Worm (Caenorhabditis elegans) whole organism, early embryonic: Measurements from ENCODE around the gene ttr-31.

ENCODE experiments used
- ama-1 ChIP-seq: fragments of 150-350 bp; optimal IDR thresholded peaks from 2 replicates; lab custom pipeline; 2014
- flt-1 ChIP-seq: fragments of 200-800 bp; sonication (Bioruptor generic); IDR thresholded peaks from 2 replicates; pipeline ENCODE4 v1.3.6; 2022; ENCODE audit warnings: missing genetic modification characterization, missing compliant biosample characterization

DNA sequence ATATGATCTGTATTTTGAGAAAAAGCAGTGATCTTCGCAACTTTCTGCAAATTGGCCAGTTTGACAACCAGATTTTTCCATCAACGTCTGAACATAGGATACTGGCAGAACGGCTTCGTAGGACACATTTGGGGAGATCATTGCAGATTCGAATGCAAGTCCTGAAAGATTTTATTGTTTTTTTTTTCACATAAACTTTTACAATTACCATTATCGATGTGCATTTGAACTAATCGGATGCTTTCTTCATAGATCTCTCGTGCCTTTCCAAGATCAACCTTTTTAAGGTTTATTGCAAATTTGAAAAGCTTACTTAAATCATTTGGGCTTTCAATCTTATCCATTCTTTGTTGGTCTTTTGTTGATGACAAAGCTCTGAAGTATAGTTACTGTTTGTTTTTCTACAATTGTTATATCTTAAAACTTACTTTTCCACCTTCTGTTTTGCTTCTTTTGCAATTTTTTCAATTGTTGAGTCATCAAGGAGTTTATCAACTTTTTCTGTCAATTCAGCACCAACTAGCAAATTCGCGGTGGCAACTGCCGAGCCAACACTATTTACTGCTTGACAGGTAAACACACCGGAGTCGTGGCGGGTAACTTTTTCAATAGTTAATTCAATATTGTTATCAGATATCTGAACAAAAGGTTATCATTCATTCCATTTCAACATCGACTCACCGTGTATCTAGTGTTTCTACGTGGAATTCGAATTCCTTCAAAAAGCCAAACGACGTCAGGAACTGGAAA is 32.2 kb downstream of the ttr-31 start:
- TF ChIP-seq flt-1 (GFP tag; lab: Robert Waterston, UW) = no peak
- no peak for TF ChIP-seq ama-1 (lab: Kevin White, UChicago)
